Worm (Caenorhabditis elegans) whole organism, L4 larva: Measurements from ENCODE around the gene T27E4.7.

Source experiments
- D1046.2 ChIP-seq: fragments of 200-800 bp; sonication (Bioruptor generic); IDR thresholded peaks from 2 replicates; pipeline ENCODE4 v1.3.6; 2022; ENCODE audit warnings: missing genetic modification characterization, missing compliant biosample characterization
- F10B5.3 ChIP-seq: sonication (generic microtip); optimal IDR thresholded peaks from 2 replicates; lab custom pipeline; 2016; ENCODE audit warnings: mild to moderate bottlenecking, missing genetic modification characterization, missing compliant biosample characterization
- F44E2.7 ChIP-seq: fragments of 200-800 bp; sonication (Bioruptor generic); IDR thresholded peaks from 2 replicates; pipeline ENCODE4 v2.1.2; 2022; ENCODE audit warnings: missing genetic modification characterization, missing compliant biosample characterization
- F49E8.2 ChIP-seq: sonication (generic microtip); optimal IDR thresholded peaks from 2 replicates; lab custom pipeline; 2016; ENCODE audit warnings: missing compliant biosample characterization, mild to moderate bottlenecking, missing genetic modification characterization, borderline replicate concordance
- T20F7.1 ChIP-seq: fragments of 200-800 bp; sonication (Bioruptor generic); optimal IDR thresholded peaks from 2 replicates; lab custom pipeline; 2018; ENCODE audit warnings: mild to moderate bottlenecking, missing genetic modification characterization, missing compliant biosample characterization
- Y105C5A.15 ChIP-seq: fragments of 200-800 bp; sonication (Bioruptor generic); IDR thresholded peaks from 2 replicates; pipeline ENCODE4 v1.3.6; 2022; ENCODE audit warnings: missing genetic modification characterization, missing compliant biosample characterization
- Y5F2A.4 ChIP-seq: fragments of 200-800 bp; sonication (Bioruptor generic); optimal IDR thresholded peaks from 2 replicates; lab custom pipeline; 2018; ENCODE audit warnings: mild to moderate bottlenecking, missing genetic modification characterization, missing compliant biosample characterization
- Y75B8A.6 ChIP-seq: fragments of 200-800 bp; sonication (Bioruptor generic); IDR thresholded peaks from 2 replicates; pipeline ENCODE4 v1.3.6; 2022; ENCODE audit warnings: missing genetic modification reagents, missing genetic modification characterization, missing compliant biosample characterization
- ZK546.5 ChIP-seq, 2 experiments: sonication (generic microtip); optimal IDR thresholded peaks; 2 replicates each; lab custom pipeline; 2017; ENCODE audit warnings: missing biosample characterization in 2 of 2, missing genetic modification characterization in 2 of 2
- aha-1 ChIP-seq: fragments of 150-350 bp; peaks from one replicate; lab custom pipeline; 2014; ENCODE audit warnings: missing biosample characterization, missing genetic modification characterization
- attf-4 ChIP-seq: sonication (generic microtip); optimal IDR thresholded peaks from 3 replicates; lab custom pipeline; 2017; ENCODE audit warnings: missing biosample characterization, missing genetic modification characterization
- ceh-20 ChIP-seq: fragments of 200-800 bp; sonication (Bioruptor generic); IDR thresholded peaks from 2 replicates; pipeline ENCODE4 v1.3.6; 2022; ENCODE audit warnings: missing genetic modification reagents, missing genetic modification characterization, missing compliant biosample characterization
- ceh-28 ChIP-seq: fragments of 150-350 bp; optimal IDR thresholded peaks from 2 replicates; lab custom pipeline; 2014; ENCODE audit warnings: missing biosample characterization, missing genetic modification reagents, missing genetic modification characterization
- ceh-32 ChIP-seq: sonication (generic microtip); optimal IDR thresholded peaks from 2 replicates; lab custom pipeline; 2016; ENCODE audit warnings: mild to moderate bottlenecking, missing genetic modification characterization, missing compliant biosample characterization; ENCODE audit not compliant: poor library complexity
- ctbp-1 ChIP-seq: fragments of 200-800 bp; sonication (Bioruptor generic); IDR thresholded peaks from 2 replicates; pipeline ENCODE4 v1.3.6; 2022; ENCODE audit warnings: missing genetic modification reagents, missing genetic modification characterization, missing compliant biosample characterization
- daf-12 ChIP-seq: fragments of 150-350 bp; optimal IDR thresholded peaks from 2 replicates; lab custom pipeline; 2014; ENCODE audit warnings: missing biosample characterization, missing genetic modification reagents, missing genetic modification characterization
- dmd-6 ChIP-seq: fragments of 200-800 bp; sonication (Bioruptor generic); IDR thresholded peaks from 2 replicates; pipeline ENCODE4 v1.3.6; 2022; ENCODE audit warnings: missing genetic modification reagents, missing genetic modification characterization, missing compliant biosample characterization
- dmd-8 ChIP-seq: fragments of 200-800 bp; sonication (Bioruptor generic); IDR thresholded peaks from 2 replicates; pipeline ENCODE4 v1.3.6; 2022; ENCODE audit warnings: missing genetic modification characterization, missing compliant biosample characterization
- dve-1 ChIP-seq: sonication (generic microtip); optimal IDR thresholded peaks from 2 replicates; lab custom pipeline; 2017; ENCODE audit warnings: antibody characterized with exemption, mild to moderate bottlenecking, missing genetic modification characterization, missing compliant biosample characterization; ENCODE audit not compliant: insufficient read depth
- egl-27 ChIP-seq: sonication (generic microtip); optimal IDR thresholded peaks from 3 replicates; lab custom pipeline; 2017; ENCODE audit warnings: missing biosample characterization, missing genetic modification reagents, missing genetic modification characterization
- gei-8 ChIP-seq: fragments of 200-800 bp; sonication (Bioruptor generic); optimal IDR thresholded peaks from 2 replicates; lab custom pipeline; 2018; ENCODE audit warnings: mild to moderate bottlenecking, missing genetic modification characterization, missing compliant biosample characterization
- hlh-30 ChIP-seq: sonication (generic microtip); optimal IDR thresholded peaks from 2 replicates; lab custom pipeline; 2017; ENCODE audit warnings: antibody characterized with exemption, mild to moderate bottlenecking, missing genetic modification characterization, missing compliant biosample characterization; ENCODE audit not compliant: insufficient read depth
- lim-7 ChIP-seq: fragments of 200-800 bp; sonication (Bioruptor generic); IDR thresholded peaks from 2 replicates; pipeline ENCODE4 v1.3.6; 2022; ENCODE audit warnings: missing genetic modification characterization, missing compliant biosample characterization
- lin-1 ChIP-seq: fragments of 200-800 bp; sonication (Bioruptor generic); IDR thresholded peaks from 2 replicates; pipeline ENCODE4 v1.3.6; 2022; ENCODE audit warnings: missing genetic modification reagents, missing genetic modification characterization, missing compliant biosample characterization
- lin-13 ChIP-seq: fragments of 150-350 bp; optimal IDR thresholded peaks from 2 replicates; lab custom pipeline; 2014; ENCODE audit warnings: missing biosample characterization, missing genetic modification reagents, missing genetic modification characterization
- lin-15B ChIP-seq: fragments of 150-350 bp; sonication (generic microtip); optimal IDR thresholded peaks from 3 replicates; lab custom pipeline; 2014; ENCODE audit warnings: missing biosample characterization, missing genetic modification characterization
- lir-3 ChIP-seq: sonication (generic microtip); optimal IDR thresholded peaks from 2 replicates; lab custom pipeline; 2016; ENCODE audit warnings: mild to moderate bottlenecking, missing genetic modification characterization, missing compliant biosample characterization
- madf-9 ChIP-seq: fragments of 200-800 bp; sonication (Bioruptor generic); conservative IDR thresholded peaks from 2 replicates; pipeline ENCODE4 v1.3.6; 2022; ENCODE audit warnings: missing genetic modification reagents, missing genetic modification characterization, missing compliant biosample characterization
- mdl-1 ChIP-seq, 2 experiments: fragments of 150-350 bp in 1 of 2; sonication (generic microtip) in 1 of 2; optimal IDR thresholded peaks; 2 replicates each; lab custom pipeline; 2014 to 2017; ENCODE audit warnings: missing biosample characterization in 2 of 2, missing genetic modification characterization in 2 of 2
- mep-1 ChIP-seq: fragments of 150-350 bp; sonication (generic microtip); optimal IDR thresholded peaks from 3 replicates; lab custom pipeline; 2014; ENCODE audit warnings: missing biosample characterization, missing genetic modification characterization
- mxl-3 ChIP-seq: fragments of 200-800 bp; sonication (Bioruptor generic); optimal IDR thresholded peaks from 2 replicates; lab custom pipeline; 2018; ENCODE audit warnings: mild to moderate bottlenecking, missing genetic modification characterization, missing compliant biosample characterization
- nhr-10 ChIP-seq: fragments of 150-350 bp; optimal IDR thresholded peaks from 2 replicates; lab custom pipeline; 2014; ENCODE audit warnings: missing biosample characterization, missing genetic modification characterization
- nhr-237 ChIP-seq: sonication (generic microtip); optimal IDR thresholded peaks from 2 replicates; lab custom pipeline; 2017; ENCODE audit warnings: missing biosample characterization, missing genetic modification characterization
- nhr-25 ChIP-seq: sonication (generic microtip); optimal IDR thresholded peaks from 2 replicates; lab custom pipeline; 2017; ENCODE audit warnings: missing genetic modification characterization, mild to moderate bottlenecking, missing compliant biosample characterization, antibody characterized with exemption, moderate library complexity, borderline replicate concordance; ENCODE audit not compliant: insufficient read depth
- nhr-28 ChIP-seq: fragments of 150-350 bp; optimal IDR thresholded peaks from 2 replicates; lab custom pipeline; 2014; ENCODE audit warnings: missing biosample characterization, missing genetic modification characterization
- nhr-42 ChIP-seq: fragments of 200-800 bp; sonication (Bioruptor generic); IDR thresholded peaks from 2 replicates; pipeline ENCODE4 v1.3.6; 2022; ENCODE audit warnings: missing genetic modification characterization, missing compliant biosample characterization
- nhr-76 ChIP-seq: fragments of 150-350 bp; optimal IDR thresholded peaks from 2 replicates; lab custom pipeline; 2014; ENCODE audit warnings: missing biosample characterization, missing genetic modification characterization
- nhr-77 ChIP-seq: fragments of 150-350 bp; optimal IDR thresholded peaks from 2 replicates; lab custom pipeline; 2014; ENCODE audit warnings: missing biosample characterization, missing genetic modification characterization
- php-3 ChIP-seq: fragments of 200-800 bp; sonication (Bioruptor generic); IDR thresholded peaks from 2 replicates; pipeline ENCODE4 v1.3.6; 2022; ENCODE audit warnings: missing genetic modification reagents, missing genetic modification characterization, missing compliant biosample characterization
- pqm-1 ChIP-seq: sonication (generic microtip); optimal IDR thresholded peaks from 2 replicates; lab custom pipeline; 2017; ENCODE audit warnings: missing biosample characterization, missing genetic modification characterization
- rbr-2 ChIP-seq: sonication (generic microtip); optimal IDR thresholded peaks from 2 replicates; lab custom pipeline; 2016; ENCODE audit warnings: missing genotype, missing genetic modification characterization, missing compliant biosample characterization
- saeg-2 ChIP-seq: fragments of 200-800 bp; sonication (Bioruptor generic); IDR thresholded peaks from 2 replicates; pipeline ENCODE4 v1.3.6; 2022; ENCODE audit warnings: missing genetic modification reagents, missing genetic modification characterization, missing compliant biosample characterization
- skn-1 ChIP-seq: fragments of 150-350 bp; optimal IDR thresholded peaks from 2 replicates; lab custom pipeline; 2014; ENCODE audit warnings: missing biosample characterization, missing genetic modification characterization
- tra-1 ChIP-seq: fragments of 200-800 bp; sonication (Bioruptor generic); IDR thresholded peaks from 2 replicates; pipeline ENCODE4 v1.3.6; 2022; ENCODE audit warnings: missing genetic modification reagents, missing genetic modification characterization, missing compliant biosample characterization
- unc-130 ChIP-seq: sonication (generic microtip); optimal IDR thresholded peaks from 2 replicates; lab custom pipeline; 2016; ENCODE audit warnings: missing genetic modification reagents, missing genetic modification characterization, missing compliant biosample characterization
- unc-62 ChIP-seq, 3 experiments: fragments of 150-350 bp in 1 of 3; sonication (generic microtip); optimal IDR thresholded peaks in 2 of 3; peaks in 1 of 3; 1 replicate in 1 of 3; 2 replicates in 2 of 3; lab custom pipeline; 2014 to 2017; ENCODE audit warnings: missing biosample characterization in 3 of 3, missing genetic modification characterization in 3 of 3, missing genetic modification reagents in 3 of 3, missing genotype in 1 of 3
- zfp-2 ChIP-seq: sonication (generic microtip); optimal IDR thresholded peaks from 2 replicates; lab custom pipeline; 2016; ENCODE audit warnings: mild to moderate bottlenecking, missing genetic modification characterization, missing compliant biosample characterization
- zip-11 ChIP-seq: fragments of 200-800 bp; sonication (Bioruptor generic); IDR thresholded peaks from 2 replicates; pipeline ENCODE4 v1.3.6; 2022; ENCODE audit warnings: missing genetic modification characterization, missing compliant biosample characterization
- zip-2 ChIP-seq: fragments of 150-350 bp; optimal IDR thresholded peaks from 2 replicates; lab custom pipeline; 2014; ENCODE audit warnings: missing biosample characterization, missing genetic modification characterization
- ztf-7 ChIP-seq: fragments of 150-350 bp; optimal IDR thresholded peaks from 2 replicates; lab custom pipeline; 2014; ENCODE audit warnings: missing biosample characterization, missing genetic modification characterization

T27E4.7 gene

DNA sequence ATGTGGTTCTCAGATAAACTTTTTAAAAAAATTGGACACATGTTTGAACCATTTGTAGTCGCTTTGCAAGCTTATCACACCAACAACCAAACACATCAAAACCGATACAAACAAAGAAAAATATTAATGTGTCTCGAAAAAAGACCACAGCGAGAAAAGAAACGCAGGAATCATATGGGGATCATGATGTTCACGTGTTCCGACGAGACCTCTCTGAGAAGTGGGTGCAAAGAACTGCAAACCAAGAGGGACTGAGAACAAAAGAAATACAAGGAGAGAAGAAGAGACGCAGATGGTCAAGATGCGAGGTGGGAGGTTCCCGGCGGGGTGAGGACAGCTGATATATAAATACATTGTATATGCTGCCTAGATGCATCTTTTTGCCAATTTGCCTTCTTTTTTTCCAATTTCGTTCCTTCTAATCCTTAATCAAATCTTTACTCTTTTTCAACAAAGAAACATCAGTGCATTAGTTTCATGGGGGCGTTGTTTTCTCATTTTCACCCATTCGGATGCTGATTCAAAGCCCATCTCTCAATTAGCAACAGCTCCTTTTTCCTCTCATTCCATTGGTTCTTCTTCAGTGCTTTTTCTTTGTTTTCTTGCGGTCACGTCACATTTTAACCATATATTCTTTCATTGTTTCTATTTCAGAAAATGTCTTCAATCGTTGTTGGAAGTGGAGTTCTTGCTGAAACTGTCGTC, 19.6 kb upstream of the T27E4.7 start, which contains the start of gene F21C10.10 (continued):
- peak; percentile 94 for TF ChIP-seq saeg-2 (GFP tag; lab: Robert Waterston, UW)
- TF ChIP-seq skn-1 (tag; lab: Kevin White, UChicago) = no peak
- TF ChIP-seq ZK546.5 (tag; optimal IDR thresholded peaks at IDR 0.05; lab: Kevin White, UChicago) = no peak
- TF ChIP-seq ceh-28 (tag; lab: Kevin White, UChicago) = no peak
- peak; percentile 63 for TF ChIP-seq ztf-7 (tag; lab: Kevin White, UChicago)
- TF ChIP-seq tra-1 (GFP tag; lab: Robert Waterston, UW) = peak; percentile 94
- TF ChIP-seq lin-1 (GFP tag; lab: Robert Waterston, UW) = peak; percentile 62; the same call in 1 of the 2 replicates
- peak; percentile 87 for TF ChIP-seq nhr-77 (tag; lab: Kevin White, UChicago)
- no peak; the same call in 1 of the 2 replicates for TF ChIP-seq nhr-42 (GFP tag; lab: Robert Waterston, UW)
- no peak for TF ChIP-seq zfp-2 (tag; lab: Kevin White, UChicago)
- TF ChIP-seq unc-130 (GFP tag; lab: Kevin White, UChicago) = no peak
- peak; percentile 46; the same call in 1 of the 2 replicates for TF ChIP-seq madf-9 (GFP tag; lab: Robert Waterston, UW)
- TF ChIP-seq zip-2 = peak; percentile 31
- TF ChIP-seq Y105C5A.15 (GFP tag; lab: Robert Waterston, UW) = no peak
- TF ChIP-seq aha-1 = peak; percentile 99
- peak; percentile 50 for TF ChIP-seq lin-13 (GFP tag; lab: Kevin White, UChicago)
- peak; percentile 68 for TF ChIP-seq T20F7.1
- TF ChIP-seq nhr-25 (tag; lab: Kevin White, UChicago) = peak; percentile 59
- TF ChIP-seq ctbp-1 (GFP tag; lab: Robert Waterston, UW) = peak; percentile 59; the same call in 1 of the 2 replicates
- TF ChIP-seq Y75B8A.6 (GFP tag; lab: Robert Waterston, UW) = no peak
- peak; percentile 98 for TF ChIP-seq nhr-28 (tag; lab: Kevin White, UChicago)
- peak; percentile 99 for TF ChIP-seq dmd-6 (GFP tag; lab: Robert Waterston, UW)
- peak; percentile 66 for TF ChIP-seq rbr-2 (tag; lab: Kevin White, UChicago)
- peak; percentile 92 for TF ChIP-seq ceh-20
- no peak for TF ChIP-seq F49E8.2 (tag; lab: Kevin White, UChicago)
- TF ChIP-seq nhr-10 = peak; percentile 85
- TF ChIP-seq nhr-76 = peak; percentile 87
- TF ChIP-seq dve-1 = peak; percentile 98
- TF ChIP-seq Y5F2A.4 (GFP tag; lab: Kevin White, UChicago) = no peak
- TF ChIP-seq lir-3 (tag; lab: Kevin White, UChicago) = no peak
- no peak for TF ChIP-seq D1046.2
- TF ChIP-seq attf-4 (tag; lab: Kevin White, UChicago) = no peak
- no peak for TF ChIP-seq ceh-32 (tag; lab: Kevin White, UChicago)
- peak; percentile 14 for TF ChIP-seq pqm-1 (tag; lab: Kevin White, UChicago)
- TF ChIP-seq gei-8 (GFP tag; lab: Kevin White, UChicago) = peak; percentile 98
- no peak for TF ChIP-seq nhr-237 (tag; lab: Kevin White, UChicago)
- no peak for TF ChIP-seq dmd-8 (GFP tag; lab: Robert Waterston, UW)
- peak in 1 of 2 experiments; percentile 98 for TF ChIP-seq unc-62 (GFP tag; optimal IDR thresholded peaks at IDR 0.05 in 1 of 2; lab: Kevin White, UChicago)
- TF ChIP-seq unc-62 (tag; optimal IDR thresholded peaks at IDR 0.05; lab: Kevin White, UChicago) = no peak
- peak; percentile 93 for TF ChIP-seq mxl-3 (GFP tag; lab: Kevin White, UChicago)
- no peak for TF ChIP-seq daf-12 (tag; lab: Kevin White, UChicago)
- TF ChIP-seq hlh-30 (tag; lab: Kevin White, UChicago) = peak; percentile 99
- TF ChIP-seq lin-15B (tag; lab: Kevin White, UChicago) = no peak
- TF ChIP-seq F44E2.7 (GFP tag; lab: Robert Waterston, UW) = no peak
- TF ChIP-seq lim-7 (GFP tag; lab: Robert Waterston, UW) = no peak
- no peak for TF ChIP-seq zip-11
- TF ChIP-seq F10B5.3 = no peak
- TF ChIP-seq mep-1 = peak; percentile 91
- TF ChIP-seq php-3 = peak; percentile 86
- TF ChIP-seq mdl-1 (tag; optimal IDR thresholded peaks at IDR 0.05; lab: Kevin White, UChicago) = peak; percentile 77 to 96
- TF ChIP-seq egl-27 = no peak
